Worm (Caenorhabditis elegans): ENCODE results near the gene lron-10.

The lron-10 gene

DNA sequence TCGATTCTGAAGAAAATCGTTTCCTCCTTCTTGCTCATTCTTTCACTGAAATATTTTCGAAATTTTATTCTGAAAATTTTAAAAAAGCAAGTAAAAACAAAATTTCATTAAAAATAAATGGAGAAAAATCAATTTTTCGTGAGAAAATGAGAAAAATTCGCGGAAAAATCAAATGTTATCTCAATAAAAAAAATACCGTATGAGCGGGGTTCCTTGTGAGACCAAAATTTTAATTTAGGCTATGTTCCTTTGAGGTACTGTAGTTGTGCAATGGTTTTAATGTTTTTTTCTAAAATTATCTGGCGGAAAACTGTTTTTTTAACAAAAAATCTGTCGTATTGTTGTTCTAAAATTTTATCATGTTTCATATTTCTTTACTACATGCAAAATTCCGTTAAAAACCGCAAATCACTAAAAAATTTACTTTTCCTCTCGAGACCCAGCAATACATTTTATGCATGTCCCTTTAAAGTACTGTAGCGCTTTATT lies 21.0 kb downstream of the lron-10 start, which contains the start of gene epg-6 (continued):
- TF ChIP-seq egrh-3 (GFP tag; IDR thresholded peaks at IDR 0.05) (no peak), lin-40 (tag; optimal IDR thresholded peaks at IDR 0.05) (no peak), unc-130 (GFP tag; optimal IDR thresholded peaks at IDR 0.05) (peak; percentile 19), madf-6 (GFP tag; IDR thresholded peaks at IDR 0.05) (peak; percentile 93), tbp1 (GFP tag; optimal IDR thresholded peaks at IDR 0.05) (peak; percentile 14), F39B2.1 (GFP tag; IDR thresholded peaks at IDR 0.05) (no peak), efl-1 (GFP tag; optimal IDR thresholded peaks at IDR 0.05) (peak; percentile 75), nfya-1 (tag; optimal IDR thresholded peaks at IDR 0.05; ENCODE audit: borderline replicate concordance, insufficient read depth) (no peak), nhr-179 (tag; optimal IDR thresholded peaks at IDR 0.05) (no peak)

DNA sequence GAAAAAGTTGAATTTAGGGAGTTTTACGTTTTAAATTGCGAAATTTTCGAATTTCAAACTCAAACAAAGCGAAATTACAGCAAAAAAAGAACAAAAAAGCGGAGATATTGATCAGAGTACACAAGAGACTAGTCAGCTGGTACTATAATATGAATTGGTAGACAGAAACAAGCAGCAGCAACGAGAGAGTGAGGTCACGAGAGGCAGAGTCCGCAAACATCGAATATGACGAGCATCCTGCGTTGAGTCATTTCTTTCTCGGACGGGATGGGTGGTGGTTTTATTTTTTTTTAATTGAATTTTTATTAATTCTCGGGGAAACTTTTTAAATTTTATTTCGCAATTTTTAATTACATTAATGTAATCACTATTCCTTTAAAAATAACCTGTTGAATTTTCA lies 21.5 kb downstream of the lron-10 start:
- 0 out of 2 replicates have a peak, but pooled peaks have one; percentile 9 for TF ChIP-seq ceh-100 (GFP tag; IDR thresholded peaks at IDR 0.05)
- no peak for TF ChIP-seq K11D2.4 (GFP tag; IDR thresholded peaks at IDR 0.05)
- peak; percentile 29 for TF ChIP-seq ztf-18 (tag; optimal IDR thresholded peaks at IDR 0.05)
- TF ChIP-seq K12H6.12 (tag; optimal IDR thresholded peaks at IDR 0.05) = peak; percentile 29
- peak; percentile 28 for TF ChIP-seq lin-54 (GFP tag; optimal IDR thresholded peaks at IDR 0.05)
- no peak for TF ChIP-seq B0035.1 (tag; optimal IDR thresholded peaks at IDR 0.05)
- peak; percentile 70 for TF ChIP-seq mcd-1 (GFP tag; IDR thresholded peaks at IDR 0.05)
- no peak for TF ChIP-seq snpc-4 (GFP tag; optimal IDR thresholded peaks at IDR 0.05)
- TF ChIP-seq snpc-4 (tag; optimal IDR thresholded peaks at IDR 0.05) = peak in 1 of 4 experiments; percentile 2
- TF ChIP-seq rcor-1 (GFP tag; IDR thresholded peaks at IDR 0.05) = peak; percentile 7; the same call in 1 of the 2 replicates
- peak; percentile 56 for TF ChIP-seq lin-40 (tag; optimal IDR thresholded peaks at IDR 0.05)
- no peak for TF ChIP-seq rpc-1 (optimal IDR thresholded peaks at IDR 0.05)
- no peak for TF ChIP-seq rpc-1 (tag; optimal IDR thresholded peaks at IDR 0.05)
- TF ChIP-seq snpc-1.3 (tag; optimal IDR thresholded peaks at IDR 0.05; ENCODE audit: insufficient read depth) = no peak
- no peak for TF ChIP-seq let-526 (GFP tag; IDR thresholded peaks at IDR 0.05)
- TF ChIP-seq F23B12.7 (tag; optimal IDR thresholded peaks at IDR 0.05; ENCODE audit: insufficient read depth) = peak; percentile 4
- peak; percentile 59; the same call in 1 of the 2 replicates for TF ChIP-seq cebp-1 (GFP tag; IDR thresholded peaks at IDR 0.05)
- peak; percentile 92 for TF ChIP-seq cebp-1 (tag; optimal IDR thresholded peaks at IDR 0.05)
- peak; percentile 32 for TF ChIP-seq pha-4 (tag; optimal IDR thresholded peaks at IDR 0.05)
- TF ChIP-seq attf-5 (GFP tag; optimal IDR thresholded peaks at IDR 0.05) = peak; percentile 89
- TF ChIP-seq B0336.3 (GFP tag; IDR thresholded peaks at IDR 0.05) = 0 out of 2 replicates have a peak, but pooled peaks have one; percentile 28
- 0 out of 2 replicates have a peak, but pooled peaks have one; percentile 26 for TF ChIP-seq pbrm-1 (GFP tag; IDR thresholded peaks at IDR 0.05)
- TF ChIP-seq tbp1 (GFP tag; optimal IDR thresholded peaks at IDR 0.05) = peak; percentile 1
- peak; percentile 49; the same call in 1 of the 2 replicates for TF ChIP-seq hmg-1.2 (GFP tag; IDR thresholded peaks at IDR 0.05)
- TF ChIP-seq nhr-80 (tag; optimal IDR thresholded peaks at IDR 0.05) = peak; percentile 70
- TF ChIP-seq egl-44 (GFP tag; IDR thresholded peaks at IDR 0.05) = peak; percentile 32; the same call in 1 of the 2 replicates

ce11 chrIII:10596387-10596786 lies 24.8 kb downstream of the lron-10 start, which contains the start of gene Y39A1A.3:
Gene Y39A1A.3 (minus strand): TSS chrIII:10596487.
- TF ChIP-seq cebp-1 (GFP tag; IDR thresholded peaks at IDR 0.05) (no peak), cebp-1 (tag; optimal IDR thresholded peaks at IDR 0.05) (peak; percentile 14), athp-1 (tag; optimal IDR thresholded peaks at IDR 0.05) (no peak)

ce11 chrIII:10595066-10595465 lies 26.1 kb downstream of the lron-10 start, which contains the start of gene Y45F3A.9:
Gene Y45F3A.9 (minus strand): TSS chrIII:10595166.
- no peak for TF ChIP-seq rpc-1 (optimal IDR thresholded peaks at IDR 0.05)
- TF ChIP-seq rpc-1 (tag; optimal IDR thresholded peaks at IDR 0.05) = no peak
- TF ChIP-seq lin-35 (GFP tag; optimal IDR thresholded peaks at IDR 0.05) = no peak
- TF ChIP-seq cebp-1 (GFP tag; IDR thresholded peaks at IDR 0.05) = no peak
- TF ChIP-seq cebp-1 (tag; optimal IDR thresholded peaks at IDR 0.05) = no peak
- no peak for TF ChIP-seq lsy-27 (tag; optimal IDR thresholded peaks at IDR 0.05; ENCODE audit: borderline replicate concordance, insufficient read depth)
- TF ChIP-seq let-526 (GFP tag; IDR thresholded peaks at IDR 0.05) = no peak
- TF ChIP-seq lin-54 (GFP tag; optimal IDR thresholded peaks at IDR 0.05) = no peak
- TF ChIP-seq F49E8.2 (tag; optimal IDR thresholded peaks at IDR 0.05; ENCODE audit: insufficient read depth) = no peak
- TF ChIP-seq ZK185.1 (tag; optimal IDR thresholded peaks at IDR 0.05; ENCODE audit: poor library complexity, severe bottlenecking) = no peak
- TF ChIP-seq mes-4 (tag; optimal IDR thresholded peaks at IDR 0.05) = no peak

Data from whole organism, young adult.